Worm (Caenorhabditis elegans) whole organism, early embryonic: ENCODE measurements around the gene crh-1.

Source experiments
- ama-1 ChIP-seq: fragments of 150-350 bp; optimal IDR thresholded peaks from 2 replicates; lab custom pipeline; 2014
- ceh-36 ChIP-seq: sonication (generic microtip); optimal IDR thresholded peaks from 2 replicates; lab custom pipeline; 2016; ENCODE audit warnings: missing genetic modification characterization, inconsistent platforms, missing compliant biosample characterization
- ets-7 ChIP-seq: sonication (generic microtip); optimal IDR thresholded peaks from 2 replicates; lab custom pipeline; 2016; ENCODE audit warnings: missing genotype, missing genetic modification characterization, missing compliant biosample characterization
- flt-1 ChIP-seq: fragments of 200-800 bp; sonication (Bioruptor generic); IDR thresholded peaks from 2 replicates; pipeline ENCODE4 v1.3.6; 2022; ENCODE audit warnings: missing genetic modification characterization, missing compliant biosample characterization
- hnd-1 ChIP-seq: sonication (generic microtip); optimal IDR thresholded peaks from 2 replicates; lab custom pipeline; 2016; ENCODE audit warnings: missing genetic modification characterization, missing compliant biosample characterization
- scrt-1 ChIP-seq: fragments of 200-800 bp; sonication (Bioruptor generic); IDR thresholded peaks from 2 replicates; pipeline ENCODE4 v1.3.6; 2022; ENCODE audit warnings: missing genetic modification characterization, missing compliant biosample characterization
- sea-1 ChIP-seq: fragments of 200-800 bp; sonication (Bioruptor generic); conservative IDR thresholded peaks from 2 replicates; pipeline ENCODE4 v1.3.6; 2022; ENCODE audit warnings: missing genetic modification characterization, missing compliant biosample characterization

DNA sequence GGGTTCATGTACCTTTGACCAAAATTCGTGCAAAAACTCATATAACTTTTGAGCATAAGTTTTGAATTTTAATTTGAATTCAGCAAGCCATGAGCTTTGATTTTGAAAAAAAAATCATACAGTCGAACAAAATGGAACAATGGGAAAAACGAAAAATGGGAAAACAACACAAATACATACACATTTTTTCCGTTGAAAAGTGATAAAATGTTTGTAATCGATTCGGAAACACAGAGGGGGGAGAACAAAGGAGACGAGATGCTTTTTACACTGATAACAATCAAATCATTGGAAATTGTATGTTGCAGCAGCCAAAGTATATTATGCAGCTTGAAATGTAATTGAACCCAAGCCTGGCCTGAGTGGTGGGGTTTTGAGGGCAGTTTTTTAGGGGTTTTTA lies 26.5 kb upstream of the crh-1 start:
- TF ChIP-seq scrt-1 (no peak), ceh-36 (no peak), ama-1 (lab: Kevin White, UChicago) (no peak), ets-7 (tag; lab: Kevin White, UChicago) (no peak), flt-1 (no peak), hnd-1 (no peak), sea-1 (GFP tag; lab: Robert Waterston, UW) (no peak)
